Worm (Caenorhabditis elegans) whole organism, L4/young adult: Measurements from ENCODE around the gene Y17G7B.23.

ENCODE experiments used
- W03F9.2 ChIP-seq: fragments of 150-350 bp; optimal IDR thresholded peaks from 2 replicates; lab custom pipeline; 2014; ENCODE audit warnings: missing biosample characterization, missing genetic modification characterization
- dao-5 ChIP-seq: sonication (generic microtip); optimal IDR thresholded peaks from 2 replicates; lab custom pipeline; 2016; ENCODE audit warnings: missing genotype, missing genetic modification characterization, moderate library complexity, missing compliant biosample characterization
- him-1 ChIP-seq: sonication (generic microtip); optimal IDR thresholded peaks from 2 replicates; lab custom pipeline; 2016; ENCODE audit warnings: missing genotype, missing genetic modification reagents, missing genetic modification characterization, missing compliant biosample characterization

DNA sequence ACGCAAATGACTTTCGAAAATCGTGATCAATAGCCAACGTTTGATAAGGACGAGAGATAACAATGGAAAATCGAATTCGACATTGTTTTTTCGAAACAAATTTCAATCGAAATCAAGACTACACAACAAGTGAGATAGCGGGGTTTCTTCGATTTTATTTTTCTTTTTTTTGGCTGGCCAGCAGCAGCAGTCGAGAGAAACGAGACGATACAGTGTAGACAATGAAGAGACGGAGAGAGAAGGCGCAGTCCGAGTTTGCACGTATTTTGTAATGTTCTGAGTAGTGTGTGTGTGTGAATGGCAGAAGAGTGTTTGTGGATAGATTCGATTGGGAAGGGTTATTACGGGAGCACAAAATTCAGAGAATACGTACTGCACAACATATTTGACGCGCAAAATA lies 41.2 kb downstream of the Y17G7B.23 start:
- TF ChIP-seq him-1, result no peak
- TF ChIP-seq dao-5 (tag; lab: Kevin White, UChicago), result no peak
- TF ChIP-seq W03F9.2 (tag; lab: Kevin White, UChicago), result no peak
